Fruit fly (Drosophila melanogaster): ENCODE measurements around the gene CG7071.

- TF ChIP-seq Pif1A (GFP tag; optimal IDR thresholded peaks at IDR 0.05) (no peak), CG8159 (tag; optimal IDR thresholded peaks at IDR 0.05) (no peak), Ets98B (GFP tag; IDR thresholded peaks at IDR 0.05) (no peak), CG13204 (GFP tag; optimal IDR thresholded peaks at IDR 0.05) (no peak), CG17806 (tag; optimal IDR thresholded peaks at IDR 0.05) (no peak), D1 (tag; optimal IDR thresholded peaks at IDR 0.05) (no peak), EcR (GFP tag; optimal IDR thresholded peaks at IDR 0.05) (no peak), CG15710 (tag; optimal IDR thresholded peaks at IDR 0.05) (no peak), CG8301 (tag; optimal IDR thresholded peaks at IDR 0.05) (no peak), CG32121 (GFP tag; IDR thresholded peaks at IDR 0.05) (no peak), gl (tag; optimal IDR thresholded peaks at IDR 0.05) (no peak), rn (GFP tag; IDR thresholded peaks at IDR 0.05) (no peak), CG4496 (GFP tag; IDR thresholded peaks at IDR 0.05) (no peak), CG12605 (GFP tag; IDR thresholded peaks at IDR 0.05) (no peak)
Measured at dm6 chr3R:22357942-22358341, 4.5 kb upstream of the CG7071 start.

Data from whole organism, pupa.